Worm (Caenorhabditis elegans) whole organism, L1 larva: ENCODE results near the gene sri-50.

ENCODE experiments used
- dpl-1 ChIP-seq, 3 experiments: fragments of 150-350 bp in 2 of 3; sonication (generic microtip) in 1 of 3; optimal IDR thresholded peaks; 2 replicates each; lab custom pipeline; 2014 to 2017; ENCODE audit warnings: missing biosample characterization in 3 of 3, missing genetic modification characterization in 3 of 3, missing genetic modification reagents in 3 of 3
- lin-35 ChIP-seq, 2 experiments: fragments of 150-350 bp; optimal IDR thresholded peaks; 2 replicates each; lab custom pipeline; 2014; ENCODE audit warnings: missing biosample characterization in 2 of 2, missing genetic modification characterization in 2 of 2, missing genetic modification reagents in 2 of 2
- mep-1 ChIP-seq: fragments of 150-350 bp; optimal IDR thresholded peaks from 2 replicates; lab custom pipeline; 2014; ENCODE audit warnings: missing biosample characterization, missing genetic modification characterization
- nhr-11 ChIP-seq: fragments of 150-350 bp; optimal IDR thresholded peaks from 2 replicates; lab custom pipeline; 2014; ENCODE audit warnings: missing biosample characterization, missing genetic modification characterization
- nhr-237 ChIP-seq: fragments of 150-350 bp; optimal IDR thresholded peaks from 2 replicates; lab custom pipeline; 2014; ENCODE audit warnings: missing biosample characterization, missing genetic modification characterization
- pag-3 ChIP-seq: sonication (generic microtip); optimal IDR thresholded peaks from 2 replicates; lab custom pipeline; 2017; ENCODE audit warnings: missing genetic modification characterization, mild to moderate bottlenecking, missing compliant biosample characterization, antibody characterized with exemption, borderline replicate concordance; ENCODE audit not compliant: insufficient read depth
- skn-1 ChIP-seq: fragments of 150-350 bp; optimal IDR thresholded peaks from 2 replicates; lab custom pipeline; 2014; ENCODE audit warnings: missing biosample characterization, missing genetic modification characterization
- tlp-1 ChIP-seq: fragments of 150-350 bp; optimal IDR thresholded peaks from 2 replicates; lab custom pipeline; 2014; ENCODE audit warnings: missing biosample characterization, missing genetic modification characterization
- unc-62 ChIP-seq: fragments of 150-350 bp; optimal IDR thresholded peaks from 2 replicates; lab custom pipeline; 2014; ENCODE audit warnings: missing biosample characterization, missing genetic modification reagents, missing genetic modification characterization

DNA sequence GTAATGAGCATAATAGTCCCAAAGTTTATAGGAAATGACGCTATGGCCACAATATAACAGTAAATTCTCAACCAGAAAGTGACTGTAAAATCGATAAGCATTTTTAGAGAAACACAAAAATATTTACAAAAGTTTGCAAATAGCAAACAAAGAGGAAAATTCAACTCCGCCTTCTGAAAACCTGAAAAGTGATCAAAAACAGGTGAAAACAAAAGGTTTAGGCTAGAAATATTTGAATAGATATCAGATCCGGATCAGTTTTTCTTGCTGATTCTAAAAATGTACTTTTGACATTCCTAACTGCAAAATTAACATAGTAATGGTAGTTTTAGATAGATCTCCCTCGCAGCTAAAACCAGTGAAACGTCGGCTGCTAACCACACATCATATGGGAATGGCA, 4.5 kb upstream of the sri-50 start, which contains the start of gene sri-51:
- TF ChIP-seq tlp-1 (tag; lab: Kevin White, UChicago) = no peak
- no peak for TF ChIP-seq lin-35 (GFP tag; optimal IDR thresholded peaks at IDR 0.05; lab: Kevin White, UChicago)
- no peak for TF ChIP-seq nhr-237 (tag; lab: Kevin White, UChicago)
- no peak for TF ChIP-seq nhr-11 (tag; lab: Kevin White, UChicago)
- TF ChIP-seq pag-3 = no peak
- no peak for TF ChIP-seq skn-1
- TF ChIP-seq dpl-1 (GFP tag; optimal IDR thresholded peaks at IDR 0.05; lab: Kevin White, UChicago) = no peak
- TF ChIP-seq unc-62 = no peak
- no peak for TF ChIP-seq mep-1 (tag; lab: Kevin White, UChicago)
